Fruit fly (Drosophila melanogaster) whole organism, wandering third instar larva: ENCODE results near the gene mthl12.

Experiments used
- Abd-B ChIP-seq: fragments of >200 bp; optimal IDR thresholded peaks from 2 replicates; lab custom pipeline; 2017; ENCODE audit warnings: missing biosample characterization, missing genetic modification characterization
- CG32264 ChIP-seq: fragments of 200-800 bp; sonication (Bioruptor generic); optimal IDR thresholded peaks from 2 replicates; lab custom pipeline; 2016; ENCODE audit warnings: missing biosample characterization, missing genetic modification characterization
- CG9705 ChIP-seq: fragments of 200-800 bp; sonication (Bioruptor generic); optimal IDR thresholded peaks from 2 replicates; lab custom pipeline; 2018; ENCODE audit warnings: missing biosample characterization, mild to moderate bottlenecking, missing genetic modification characterization
- CrebA ChIP-seq: fragments of 200-800 bp; sonication (Bioruptor generic); optimal IDR thresholded peaks from 2 replicates; lab custom pipeline; 2016; ENCODE audit warnings: missing biosample characterization, mild to moderate bottlenecking, missing genetic modification characterization, borderline replicate concordance
- Dfd ChIP-seq: fragments of >200 bp; optimal IDR thresholded peaks from 2 replicates; lab custom pipeline; 2017; ENCODE audit warnings: missing biosample characterization, missing genetic modification characterization
- Dif ChIP-seq: fragments of 200-275, 200-300 bp; sonication (Bioruptor generic); optimal IDR thresholded peaks from 2 replicates; lab custom pipeline; 2018; ENCODE audit warnings: missing biosample characterization, missing genetic modification characterization; ENCODE audit not compliant: partially characterized antibody
- GATAd ChIP-seq: sonication (Bioruptor generic); optimal IDR thresholded peaks from 2 replicates; lab custom pipeline; 2016; ENCODE audit warnings: missing biosample characterization, missing genetic modification characterization
- HLH106 ChIP-seq: fragments of 200-800 bp; optimal IDR thresholded peaks from 3 replicates; lab custom pipeline; 2019; ENCODE audit warnings: missing biosample characterization, mild to moderate bottlenecking, missing genetic modification characterization, moderate library complexity
- Hnf4 ChIP-seq: fragments of 200-800 bp; sonication (Bioruptor generic); optimal IDR thresholded peaks from 2 replicates; lab custom pipeline; 2016; ENCODE audit warnings: missing biosample characterization, mild to moderate bottlenecking, missing genetic modification characterization
- Hr78 ChIP-seq: fragments of >200 bp; optimal IDR thresholded peaks from 2 replicates; lab custom pipeline; 2017; ENCODE audit warnings: missing biosample characterization, missing genetic modification characterization
- Hr83 ChIP-seq: fragments of 200-300 bp; sonication (Bioruptor generic); optimal IDR thresholded peaks from 2 replicates; lab custom pipeline; 2016; ENCODE audit warnings: missing biosample characterization, mild to moderate bottlenecking, missing genetic modification characterization, moderate library complexity; ENCODE audit not compliant: poor library complexity, severe bottlenecking
- Jra ChIP-seq: sonication (Bioruptor generic); optimal IDR thresholded peaks from 2 replicates; lab custom pipeline; 2016; ENCODE audit warnings: missing biosample characterization, missing genetic modification characterization
- Mio ChIP-seq: sonication (Bioruptor generic); optimal IDR thresholded peaks from 2 replicates; lab custom pipeline; 2016; ENCODE audit warnings: missing biosample characterization, missing genetic modification characterization
- Myc ChIP-seq: fragments of >200 bp; optimal IDR thresholded peaks from 2 replicates; lab custom pipeline; 2017
- N ChIP-seq: fragments of >200 bp; optimal IDR thresholded peaks from 2 replicates; lab custom pipeline; 2018; ENCODE audit warnings: missing biosample characterization, missing external identifiers, missing genetic modification characterization
- OdsH ChIP-seq: fragments of 200-800 bp; sonication (Bioruptor generic); optimal IDR thresholded peaks from 2 replicates; lab custom pipeline; 2016; ENCODE audit warnings: missing biosample characterization, mild to moderate bottlenecking, missing genetic modification characterization
- Rel ChIP-seq, 2 experiments: fragments of 200-800 bp; sonication (Bioruptor generic) in 1 of 2; optimal IDR thresholded peaks; 2 replicates in 1 of 2; 3 replicates in 1 of 2; lab custom pipeline; 2016 to 2019; ENCODE audit warnings: mild to moderate bottlenecking in 2 of 2, missing biosample characterization in 2 of 2, missing genetic modification characterization in 2 of 2, moderate library complexity in 1 of 2
- Sp1 ChIP-seq: fragments of 200-800 bp; sonication (Bioruptor generic); optimal IDR thresholded peaks from 3 replicates; lab custom pipeline; 2019; ENCODE audit warnings: missing biosample characterization, mild to moderate bottlenecking, missing genetic modification characterization, moderate library complexity
- Vsx2 ChIP-seq: fragments of 200-300, 225-300 bp; sonication (Bioruptor generic); optimal IDR thresholded peaks from 2 replicates; lab custom pipeline; 2018; ENCODE audit warnings: missing biosample characterization, missing genetic modification characterization; ENCODE audit not compliant: partially characterized antibody
- br ChIP-seq: fragments of 200-800 bp; sonication (Bioruptor generic); optimal IDR thresholded peaks from 2 replicates; lab custom pipeline; 2016; ENCODE audit warnings: missing biosample characterization, missing genetic modification characterization
- brk ChIP-seq: fragments of 200-800 bp; sonication (Bioruptor generic); optimal IDR thresholded peaks from 2 replicates; lab custom pipeline; 2016; ENCODE audit warnings: missing biosample characterization, mild to moderate bottlenecking, missing genetic modification characterization
- dl ChIP-seq, 2 experiments: fragments of 175-275, 200-275 bp in 1 of 2; fragments of 200-275 bp in 1 of 2; sonication (Bioruptor generic); optimal IDR thresholded peaks; lab custom pipeline; 2018; ENCODE audit warnings: mild to moderate bottlenecking in 2 of 2, missing biosample characterization in 2 of 2, missing genetic modification characterization in 2 of 2, moderate library complexity in 2 of 2; ENCODE audit not compliant: partially characterized antibody in 2 of 2, insufficient read depth in 1 of 2
- dmrt93B ChIP-seq: fragments of 200-800 bp; sonication (Bioruptor generic); optimal IDR thresholded peaks from 2 replicates; lab custom pipeline; 2018; ENCODE audit warnings: missing biosample characterization, mild to moderate bottlenecking, missing genetic modification characterization
- dsf ChIP-seq: sonication (Bioruptor generic); optimal IDR thresholded peaks from 2 replicates; lab custom pipeline; 2016; ENCODE audit warnings: missing biosample characterization, missing genetic modification characterization, borderline replicate concordance
- ey ChIP-seq: fragments of 200-800 bp; sonication (Bioruptor generic); optimal IDR thresholded peaks from 2 replicates; lab custom pipeline; 2016; ENCODE audit warnings: missing biosample characterization, missing genetic modification characterization
- foxo ChIP-seq, 2 experiments: fragments of 200-800 bp; sonication (Bioruptor generic); optimal IDR thresholded peaks; 2 replicates in 1 of 2; 3 replicates in 1 of 2; lab custom pipeline; 2016 to 2017; ENCODE audit warnings: missing biosample characterization in 2 of 2, missing genetic modification characterization in 2 of 2
- fru ChIP-seq: fragments of 200-800 bp; sonication (Bioruptor generic); optimal IDR thresholded peaks from 3 replicates; lab custom pipeline; 2016; ENCODE audit warnings: missing biosample characterization, mild to moderate bottlenecking, missing genetic modification characterization
- h ChIP-seq: fragments of 200-800 bp; sonication (Bioruptor generic); optimal IDR thresholded peaks from 3 replicates; lab custom pipeline; 2016; ENCODE audit warnings: missing biosample characterization, mild to moderate bottlenecking, missing genetic modification characterization
- jim ChIP-seq: fragments of 175-275, 200-325 bp; sonication (Bioruptor generic); optimal IDR thresholded peaks from 2 replicates; lab custom pipeline; 2016; ENCODE audit warnings: missing biosample characterization, mild to moderate bottlenecking, missing genetic modification characterization
- lola ChIP-seq: fragments of >200 bp; optimal IDR thresholded peaks from 2 replicates; lab custom pipeline; 2017; ENCODE audit warnings: missing biosample characterization, missing genetic modification characterization
- pan ChIP-seq: fragments of >200 bp; optimal IDR thresholded peaks from 2 replicates; lab custom pipeline; 2017
- psq ChIP-seq: fragments of 200-800 bp; sonication (Bioruptor generic); optimal IDR thresholded peaks from 3 replicates; lab custom pipeline; 2017; ENCODE audit warnings: missing biosample characterization, mild to moderate bottlenecking, missing genetic modification characterization, moderate library complexity
- rgr ChIP-seq: fragments of 200-800 bp; sonication (Bioruptor generic); optimal IDR thresholded peaks from 3 replicates; lab custom pipeline; 2016; ENCODE audit warnings: missing biosample characterization, mild to moderate bottlenecking, missing genetic modification characterization
- sage ChIP-seq: fragments of 200-800 bp; sonication (Bioruptor generic); optimal IDR thresholded peaks from 2 replicates; lab custom pipeline; 2016; ENCODE audit warnings: missing biosample characterization, mild to moderate bottlenecking, missing genetic modification characterization
- sv ChIP-seq: fragments of 200-800 bp; sonication (Bioruptor generic); optimal IDR thresholded peaks from 3 replicates; lab custom pipeline; 2016; ENCODE audit warnings: missing biosample characterization, missing genetic modification characterization
- tai ChIP-seq: sonication (Bioruptor generic); optimal IDR thresholded peaks from 2 replicates; lab custom pipeline; 2016; ENCODE audit warnings: missing biosample characterization, missing genetic modification characterization
- usp ChIP-seq: fragments of >200 bp; optimal IDR thresholded peaks from 2 replicates; lab custom pipeline; 2017; ENCODE audit warnings: missing biosample characterization, missing genetic modification characterization
- woc ChIP-seq: sonication (Bioruptor generic); optimal IDR thresholded peaks from 2 replicates; lab custom pipeline; 2016; ENCODE audit warnings: missing biosample characterization, mild to moderate bottlenecking, missing genetic modification characterization

The mthl12 gene

DNA sequence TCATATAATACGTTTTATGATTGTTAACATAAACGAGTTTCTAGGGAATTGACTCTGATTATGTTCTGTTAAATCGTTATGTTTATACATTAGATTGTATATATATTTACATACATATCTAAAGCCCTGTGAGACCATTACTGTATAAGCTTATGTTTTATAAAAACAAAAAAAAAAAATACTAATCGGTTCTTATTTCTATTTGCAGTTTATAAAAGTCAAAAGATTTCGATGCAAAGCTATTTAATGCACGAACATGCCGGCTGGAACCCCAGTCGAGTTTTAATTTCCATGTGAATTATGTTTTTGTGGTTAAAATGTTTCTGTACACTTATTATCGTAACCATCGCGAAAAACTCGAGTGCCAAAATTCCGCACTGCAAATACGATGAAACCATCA is at the start of gene mthl12:
mthl12 (plus strand) TSS at position 301 of the 400 bp plus-strand sequence.
- TF ChIP-seq brk (GFP tag; lab: Kevin White, UChicago): no peak
- no peak for TF ChIP-seq Mio
- TF ChIP-seq rgr (GFP tag; lab: Kevin White, UChicago): no peak
- no peak for TF ChIP-seq dmrt93B (GFP tag; lab: Kevin White, UChicago)
- no peak for TF ChIP-seq ey
- no peak for TF ChIP-seq psq (GFP tag; lab: Kevin White, UChicago)
- no peak for TF ChIP-seq h (GFP tag; lab: Kevin White, UChicago)
- no peak for TF ChIP-seq CG32264 (GFP tag; lab: Kevin White, UChicago)
- TF ChIP-seq Sp1 (GFP tag; lab: Kevin White, UChicago): no peak
- no peak for TF ChIP-seq dl (GFP tag; optimal IDR thresholded peaks at IDR 0.05; lab: Kevin White, UChicago; ENCODE audit: insufficient read depth in 1 of 2, partially characterized antibody in 2 of 2)
- no peak for TF ChIP-seq Hr83 (GFP tag; lab: Kevin White, UChicago)
- no peak for TF ChIP-seq CG9705
- no peak for TF ChIP-seq usp
- TF ChIP-seq sage: no peak
- no peak for TF ChIP-seq dsf (GFP tag; lab: Kevin White, UChicago)
- TF ChIP-seq Dif: no peak
- no peak for TF ChIP-seq GATAd (GFP tag; lab: Kevin White, UChicago)
- no peak for TF ChIP-seq Vsx2 (GFP tag; lab: Kevin White, UChicago)
- no peak for TF ChIP-seq Myc (lab: Kevin White, UChicago)
- TF ChIP-seq, all 38 proteins: peak for 0

dm6 chr3R:13304512-13305069 is 48.9 kb upstream of the mthl12 start:
- TF ChIP-seq Abd-B (GFP tag; lab: Kevin White, UChicago): no peak
- peak; percentile 22 for TF ChIP-seq h (GFP tag; lab: Kevin White, UChicago)
- no peak for TF ChIP-seq pan (lab: Kevin White, UChicago)
- TF ChIP-seq Vsx2 (GFP tag; lab: Kevin White, UChicago): peak; percentile 37
- no peak for TF ChIP-seq Hr78
- no peak for TF ChIP-seq N (GFP tag; lab: Kevin White, UChicago)
- peak; percentile 51 for TF ChIP-seq psq (GFP tag; lab: Kevin White, UChicago)
- TF ChIP-seq Dif: peak; percentile 57
- peak; percentile 17 for TF ChIP-seq fru

DNA sequence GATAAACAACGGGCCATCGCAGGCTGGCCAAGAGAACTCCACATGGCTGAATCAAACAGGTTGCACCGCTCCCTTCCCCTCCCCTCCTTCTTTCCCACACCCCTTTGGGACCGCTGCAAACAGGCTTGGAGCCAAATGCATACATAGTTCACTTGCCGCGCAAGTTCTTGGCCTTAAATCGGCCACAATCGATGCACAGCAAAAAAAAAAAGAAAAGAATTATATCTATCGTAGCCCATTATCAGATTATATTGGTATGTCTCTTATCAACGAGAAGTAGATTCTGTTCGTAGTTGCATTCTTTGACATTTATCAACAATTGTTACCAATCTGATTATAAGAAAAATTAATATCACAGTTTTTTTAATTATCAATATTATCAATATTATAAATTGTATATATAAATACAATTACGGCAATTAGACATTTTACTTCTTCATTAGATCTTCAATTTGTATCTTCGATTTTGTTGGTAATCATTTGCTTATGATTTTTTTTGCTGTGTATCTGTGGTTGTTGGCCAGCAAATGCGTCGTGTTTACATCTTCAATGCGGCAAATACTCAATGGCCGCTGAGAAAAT is 48.1 kb upstream of the mthl12 start:
- TF ChIP-seq rgr (GFP tag; lab: Kevin White, UChicago): peak; percentile 78
- TF ChIP-seq Dif: peak; percentile 79
- TF ChIP-seq ey: peak; percentile 34
- no peak for TF ChIP-seq sage
- TF ChIP-seq CrebA: no peak
- TF ChIP-seq Hr78: no peak
- peak; percentile 71 for TF ChIP-seq Vsx2 (GFP tag; lab: Kevin White, UChicago)
- TF ChIP-seq pan (lab: Kevin White, UChicago): no peak
- peak; percentile 61 for TF ChIP-seq h (GFP tag; lab: Kevin White, UChicago)
- no peak for TF ChIP-seq jim (GFP tag; lab: Kevin White, UChicago)
- TF ChIP-seq HLH106 (tag; lab: Kevin White, UChicago): peak; percentile 81
- peak; percentile 85 for TF ChIP-seq psq (GFP tag; lab: Kevin White, UChicago)
- TF ChIP-seq CG32264 (GFP tag; lab: Kevin White, UChicago): no peak
- TF ChIP-seq woc (GFP tag; lab: Kevin White, UChicago): peak; percentile 36
- TF ChIP-seq Abd-B (GFP tag; lab: Kevin White, UChicago): no peak
- TF ChIP-seq fru: peak; percentile 78
- peak; percentile 85 for TF ChIP-seq OdsH
- TF ChIP-seq lola (GFP tag; lab: Kevin White, UChicago): no peak
- TF ChIP-seq brk (GFP tag; lab: Kevin White, UChicago): no peak
- no peak for TF ChIP-seq usp
- TF ChIP-seq dl (GFP tag; optimal IDR thresholded peaks at IDR 0.05; lab: Kevin White, UChicago; ENCODE audit: insufficient read depth in 1 of 2, partially characterized antibody in 2 of 2): peak in 1 of 2 experiments; percentile 11
- TF ChIP-seq dmrt93B (GFP tag; lab: Kevin White, UChicago): peak; percentile 72
- TF ChIP-seq Hr83 (GFP tag; lab: Kevin White, UChicago): no peak
- no peak for TF ChIP-seq dsf (GFP tag; lab: Kevin White, UChicago)
- no peak for TF ChIP-seq GATAd (GFP tag; lab: Kevin White, UChicago)
- TF ChIP-seq sv (GFP tag; lab: Kevin White, UChicago): no peak
- TF ChIP-seq br (GFP tag; lab: Kevin White, UChicago): peak; percentile 19
- no peak for TF ChIP-seq Dfd (GFP tag; lab: Kevin White, UChicago)
- TF ChIP-seq N (GFP tag; lab: Kevin White, UChicago): no peak
- peak in 1 of 2 experiments; percentile 82 for TF ChIP-seq foxo (GFP tag; optimal IDR thresholded peaks at IDR 0.05; lab: Kevin White, UChicago)
- TF ChIP-seq tai (GFP tag; lab: Kevin White, UChicago): no peak
- no peak for TF ChIP-seq Mio
- peak; percentile 91 for TF ChIP-seq Sp1 (GFP tag; lab: Kevin White, UChicago)
- TF ChIP-seq Jra (GFP tag; lab: Kevin White, UChicago): no peak
- TF ChIP-seq Myc (lab: Kevin White, UChicago): no peak
- no peak for TF ChIP-seq Rel (GFP tag; optimal IDR thresholded peaks at IDR 0.05; lab: Kevin White, UChicago)
- TF ChIP-seq Rel (tag; optimal IDR thresholded peaks at IDR 0.05; lab: Kevin White, UChicago): no peak
- TF ChIP-seq CG9705: peak; percentile 45
- peak; percentile 37 for TF ChIP-seq Hnf4 (GFP tag; lab: Kevin White, UChicago)
